Worm (Caenorhabditis elegans): Measurements from ENCODE around the gene F09E5.7.

Gene F09E5.7

ce11 chrII:5391447-5391846, 39.5 kb downstream of the F09E5.7 start:
- TF ChIP-seq chd-7 (tag; optimal IDR thresholded peaks at IDR 0.05): no peak
- TF ChIP-seq B0035.1 (tag; optimal IDR thresholded peaks at IDR 0.05): no peak
- TF ChIP-seq dpl-1 (GFP tag; optimal IDR thresholded peaks at IDR 0.05): no peak
- no peak for TF ChIP-seq mcd-1 (GFP tag; IDR thresholded peaks at IDR 0.05)
- no peak for TF ChIP-seq F10E7.11 (tag; optimal IDR thresholded peaks at IDR 0.05)
- TF ChIP-seq lin-54 (GFP tag; optimal IDR thresholded peaks at IDR 0.05): peak; percentile 25
- no peak for TF ChIP-seq F57A8.1 (GFP tag; optimal IDR thresholded peaks at IDR 0.05)
- TF ChIP-seq egl-18 (GFP tag; IDR thresholded peaks at IDR 0.05): no peak

- TF ChIP-seq nhr-90 (tag; optimal IDR thresholded peaks at IDR 0.05): no peak
- no peak for TF ChIP-seq ceh-40 (GFP tag; IDR thresholded peaks at IDR 0.05)
- no peak for TF ChIP-seq B0035.1 (tag; optimal IDR thresholded peaks at IDR 0.05)
- TF ChIP-seq ztf-18 (tag; optimal IDR thresholded peaks at IDR 0.05): no peak
- TF ChIP-seq xnd-1 (tag; optimal IDR thresholded peaks at IDR 0.05): no peak
- no peak for TF ChIP-seq F39B2.1 (GFP tag; IDR thresholded peaks at IDR 0.05)
These were observed 41.2 kb downstream of the F09E5.7 start, which contains the start of gene brap-2 for ce11 chrII:5393090-5393489. Gene brap-2 (minus strand): TSS chrII:5393190.

ce11 chrII:5395594-5395993, 43.7 kb downstream of the F09E5.7 start, which contains the start of gene pink-1:
Gene pink-1 (minus strand): TSS chrII:5395694.
- TF ChIP-seq xnd-1 (tag; optimal IDR thresholded peaks at IDR 0.05) (no peak), hlh-12 (tag; optimal IDR thresholded peaks at IDR 0.05) (no peak), mes-4 (tag; optimal IDR thresholded peaks at IDR 0.05) (no peak), hsf-1 (GFP tag; IDR thresholded peaks at IDR 0.05) (no peak), lin-54 (GFP tag; optimal IDR thresholded peaks at IDR 0.05) (no peak)

- TF ChIP-seq hrde-1 (tag; optimal IDR thresholded peaks at IDR 0.05; ENCODE audit: borderline replicate concordance) (no peak), hmg-1.2 (GFP tag; IDR thresholded peaks at IDR 0.05) (peak; percentile 83; the same call in 1 of the 2 replicates)
These were observed 46.9 kb downstream of the F09E5.7 start, which contains the start of gene fbxl-3 for ce11 chrII:5398779-5399178. Gene fbxl-3 (minus strand): TSS chrII:5398902.

- TF ChIP-seq rpc-1 (optimal IDR thresholded peaks at IDR 0.05) (peak; percentile 14), rpc-1 (tag; optimal IDR thresholded peaks at IDR 0.05) (no peak), repo-1 (tag; optimal IDR thresholded peaks at IDR 0.05) (no peak), ztf-22 (GFP tag; optimal IDR thresholded peaks at IDR 0.05) (no peak), egrh-3 (GFP tag; IDR thresholded peaks at IDR 0.05) (no peak), snpc-1.3 (tag; optimal IDR thresholded peaks at IDR 0.05; ENCODE audit: insufficient read depth) (peak; percentile 23), F57A8.1 (GFP tag; optimal IDR thresholded peaks at IDR 0.05) (no peak), madf-8 (GFP tag; conservative IDR thresholded peaks at IDR 0.05) (no peak), pha-4 (tag; optimal IDR thresholded peaks at IDR 0.05) (peak; percentile 22)
These were observed 47.3 kb downstream of the F09E5.7 start, which contains the start of gene mog-5 for ce11 chrII:5399201-5399600. Gene mog-5 (plus strand): TSS chrII:5399538.
